Fruit fly (Drosophila melanogaster): ENCODE measurements around the gene CG12498.

The CG12498 gene

DNA sequence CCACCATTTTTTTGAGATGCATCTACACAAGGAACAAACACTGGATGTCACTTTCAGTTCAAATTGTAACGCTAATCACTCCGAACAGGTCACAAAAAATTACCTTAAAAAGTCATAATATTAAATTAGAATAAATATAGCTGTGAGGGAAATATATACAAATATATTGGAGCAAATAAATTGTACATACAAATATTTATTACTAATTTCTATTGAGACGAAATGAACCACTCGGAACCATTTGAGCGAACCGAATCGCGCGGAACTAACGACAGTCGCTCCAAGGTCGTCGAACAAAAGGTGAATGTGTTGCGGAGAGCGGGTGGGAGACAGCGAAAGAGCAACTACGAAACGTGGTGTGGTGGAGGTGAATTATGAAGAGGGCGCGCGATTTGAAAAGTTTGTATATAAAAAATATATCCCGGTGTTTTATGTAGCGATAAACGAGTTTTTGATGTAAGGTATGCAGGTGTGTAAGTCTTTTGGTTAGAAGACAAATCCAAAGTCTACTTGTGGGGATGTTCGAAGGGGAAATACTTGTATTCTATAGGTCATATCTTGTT is 19.5 kb upstream of the CG12498 start, which contains the start of gene CG32795 (continued):
- TF ChIP-seq CG14710 (tag; optimal IDR thresholded peaks at IDR 0.05): peak; percentile 47
- no peak for TF ChIP-seq Dbx (GFP tag; IDR thresholded peaks at IDR 0.05)
- no peak; the same call in 1 of the 2 replicates for TF ChIP-seq tna (GFP tag; IDR thresholded peaks at IDR 0.05; ENCODE audit: partially characterized antibody)
- peak; percentile 49 for TF ChIP-seq CG2678 (tag; optimal IDR thresholded peaks at IDR 0.05)
- peak; percentile 56 for TF ChIP-seq CG7928 (GFP tag; optimal IDR thresholded peaks at IDR 0.05)
- TF ChIP-seq CG2199 (GFP tag; IDR thresholded peaks at IDR 0.05): peak; percentile 88; the same call in 1 of the 3 replicates
- no peak for TF ChIP-seq Lim3 (GFP tag; IDR thresholded peaks at IDR 0.05)
- no peak for TF ChIP-seq trh (GFP tag; optimal IDR thresholded peaks at IDR 0.05)
- no peak for TF ChIP-seq CG12744 (GFP tag; optimal IDR thresholded peaks at IDR 0.05)
- no peak for TF ChIP-seq stc (GFP tag; IDR thresholded peaks at IDR 0.05)
- no peak for TF ChIP-seq en (GFP tag; optimal IDR thresholded peaks at IDR 0.05)
- peak; percentile 6 for TF ChIP-seq Max (GFP tag; optimal IDR thresholded peaks at IDR 0.05)
- no peak for TF ChIP-seq lov (optimal IDR thresholded peaks at IDR 0.05)
- TF ChIP-seq lov (GFP tag; IDR thresholded peaks at IDR 0.05): no peak
- TF ChIP-seq pros (GFP tag; optimal IDR thresholded peaks at IDR 0.05): peak; percentile 34
- TF ChIP-seq ara (GFP tag; IDR thresholded peaks at IDR 0.05): no peak
- TF ChIP-seq Dek (tag; optimal IDR thresholded peaks at IDR 0.05): peak; percentile 21
- TF ChIP-seq eyg (GFP tag; optimal IDR thresholded peaks at IDR 0.05): no peak
- no peak for TF ChIP-seq CG11695 (GFP tag; IDR thresholded peaks at IDR 0.05)
- TF ChIP-seq CG13894 (tag; optimal IDR thresholded peaks at IDR 0.05): peak; percentile 33
- TF ChIP-seq Mes4 (GFP tag; optimal IDR thresholded peaks at IDR 0.05): no peak
- no peak for TF ChIP-seq Six4 (GFP tag; optimal IDR thresholded peaks at IDR 0.05)
- TF ChIP-seq Nf-YC (tag; optimal IDR thresholded peaks at IDR 0.05): peak; percentile 62
- TF ChIP-seq HmgZ (tag; optimal IDR thresholded peaks at IDR 0.05): peak; percentile 27
- no peak for TF ChIP-seq CHES-1-like (GFP tag; optimal IDR thresholded peaks at IDR 0.05)
- TF ChIP-seq CG10267 (tag; optimal IDR thresholded peaks at IDR 0.05): peak; percentile 31
- TF ChIP-seq stwl (tag; optimal IDR thresholded peaks at IDR 0.05): peak; percentile 77
- peak; percentile 65 for TF ChIP-seq CG18262 (tag; optimal IDR thresholded peaks at IDR 0.05)
- peak; percentile 92 for TF ChIP-seq CG18011 (GFP tag; optimal IDR thresholded peaks at IDR 0.05)
- no peak for TF ChIP-seq CG4328 (GFP tag; optimal IDR thresholded peaks at IDR 0.05)
- TF ChIP-seq CG14860 (GFP tag; IDR thresholded peaks at IDR 0.05; ENCODE audit: partially characterized antibody): no peak
- no peak for TF ChIP-seq vvl (GFP tag; IDR thresholded peaks at IDR 0.05)
- peak; percentile 43 for TF ChIP-seq CTCF (GFP tag; optimal IDR thresholded peaks at IDR 0.05)
- TF ChIP-seq chn (GFP tag; optimal IDR thresholded peaks at IDR 0.05): peak; percentile 44
- TF ChIP-seq CG13424 (tag; optimal IDR thresholded peaks at IDR 0.05): peak; percentile 21
- peak in 1 of 2 experiments; percentile 0 for TF ChIP-seq Hr51 (GFP tag; optimal IDR thresholded peaks at IDR 0.05)
- peak in 1 of 3 experiments; percentile 45 for TF ChIP-seq lola (GFP tag; optimal IDR thresholded peaks at IDR 0.05)
- no peak for TF ChIP-seq Meics (GFP tag; optimal IDR thresholded peaks at IDR 0.05)
- TF ChIP-seq Fer1 (GFP tag; optimal IDR thresholded peaks at IDR 0.05): peak; percentile 47
- TF ChIP-seq CG12299 (tag; optimal IDR thresholded peaks at IDR 0.05): no peak
- TF ChIP-seq CG1529 (GFP tag; optimal IDR thresholded peaks at IDR 0.05): no peak
- TF ChIP-seq CG6791 (GFP tag; IDR thresholded peaks at IDR 0.05; ENCODE audit: partially characterized antibody): no peak
- peak; percentile 58 for TF ChIP-seq CG10147 (GFP tag; optimal IDR thresholded peaks at IDR 0.05)
- TF ChIP-seq CG4854 (GFP tag; optimal IDR thresholded peaks at IDR 0.05): no peak
- TF ChIP-seq Sin3A (optimal IDR thresholded peaks at IDR 0.05): no peak
- TF ChIP-seq dan (GFP tag; IDR thresholded peaks at IDR 0.05): no peak
- peak; percentile 7 for TF ChIP-seq CG6813 (GFP tag; optimal IDR thresholded peaks at IDR 0.05)
- no peak for TF ChIP-seq CG1647 (GFP tag; optimal IDR thresholded peaks at IDR 0.05)
- no peak for TF ChIP-seq CG3281 (GFP tag; optimal IDR thresholded peaks at IDR 0.05)
- peak; percentile 11 for TF ChIP-seq CG13775 (GFP tag; optimal IDR thresholded peaks at IDR 0.05)
- TF ChIP-seq abd-A (tag; optimal IDR thresholded peaks at IDR 0.05): peak; percentile 73
